Fruit fly (Drosophila melanogaster): Measurements from ENCODE around the gene InR.

dm6 chr3R:21629373-21630145 is 10.4 kb upstream of the InR start:
- no peak for TF ChIP-seq salr (GFP tag; optimal IDR thresholded peaks at IDR 0.05)
- no peak for TF ChIP-seq CG10631 (GFP tag; optimal IDR thresholded peaks at IDR 0.05)

Measured in whole organism, prepupa.